Fruit fly (Drosophila melanogaster): ENCODE measurements around the gene Zaf1.

Gene Zaf1

DNA sequence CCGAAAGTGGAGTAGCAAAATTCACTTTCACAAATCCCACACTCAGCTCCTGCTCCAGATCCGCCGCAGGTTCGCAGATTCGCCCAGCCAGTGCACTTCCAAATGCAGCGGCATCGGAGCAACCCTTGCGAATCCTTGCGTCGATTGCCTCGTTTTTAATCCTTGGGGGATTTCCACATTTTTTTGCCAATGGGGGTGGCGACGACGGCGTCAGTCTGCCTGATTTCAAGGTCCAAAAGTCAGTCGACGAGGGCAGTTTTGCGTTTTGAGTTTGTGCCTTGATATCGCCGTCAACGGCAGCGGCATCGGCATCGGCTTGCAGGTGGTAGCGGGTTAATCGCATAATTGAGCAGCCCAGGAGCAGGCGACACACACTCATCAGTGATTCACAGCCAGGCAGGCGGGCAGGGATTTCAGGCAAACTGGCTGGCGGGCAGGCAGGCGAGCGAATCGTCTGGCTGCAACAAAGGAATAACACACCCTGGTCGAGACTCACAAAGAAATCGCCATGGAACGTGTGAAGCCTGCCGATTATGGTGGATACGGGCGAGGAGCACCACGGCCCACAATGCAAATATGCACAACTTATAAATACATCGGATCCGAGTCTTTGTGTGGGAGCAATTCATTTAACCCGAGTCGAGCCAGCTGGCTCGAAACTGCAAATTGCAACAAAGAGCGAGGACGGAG, 9.9 kb downstream of the Zaf1 start (continued):
- TF ChIP-seq dsx (GFP tag; optimal IDR thresholded peaks at IDR 0.05; ENCODE audit: poor library complexity, severe bottlenecking) (peak; percentile 29), cyc (GFP tag; optimal IDR thresholded peaks at IDR 0.05) (no peak), Sox15 (GFP tag; optimal IDR thresholded peaks at IDR 0.05) (no peak), CG34406 (GFP tag; optimal IDR thresholded peaks at IDR 0.05) (no peak), CG11294 (GFP tag; IDR thresholded peaks at IDR 0.05) (no peak), CG10631 (GFP tag; optimal IDR thresholded peaks at IDR 0.05) (no peak), CG31627 (GFP tag; optimal IDR thresholded peaks at IDR 0.05) (no peak), CG4318 (GFP tag; optimal IDR thresholded peaks at IDR 0.05) (no peak), CG8319 (GFP tag; optimal IDR thresholded peaks at IDR 0.05) (no peak), CG32006 (GFP tag; optimal IDR thresholded peaks at IDR 0.05) (no peak)

DNA sequence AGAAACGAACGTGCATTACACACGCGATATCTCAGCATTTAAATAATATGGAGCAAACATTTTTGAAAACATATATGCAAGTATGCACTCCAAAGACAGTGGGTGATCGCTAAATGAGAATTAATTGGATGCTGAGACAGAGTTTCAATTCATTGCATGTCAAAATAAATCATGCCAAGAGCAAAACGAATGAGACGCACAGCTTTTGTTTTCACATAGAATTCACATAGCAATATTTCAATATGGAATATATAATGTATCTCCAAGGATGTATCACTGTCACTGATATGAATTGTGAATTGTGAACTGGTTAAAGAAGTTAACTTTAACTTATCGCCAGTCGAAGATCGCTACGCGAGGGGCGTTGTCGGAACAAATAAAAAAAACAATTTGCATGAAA, 10.9 kb downstream of the Zaf1 start:
- peak; percentile 5 for TF ChIP-seq Blimp-1 (GFP tag; optimal IDR thresholded peaks at IDR 0.05)
- TF ChIP-seq pdm3 (GFP tag; optimal IDR thresholded peaks at IDR 0.05), result peak; percentile 37
- no peak for TF ChIP-seq salr (GFP tag; optimal IDR thresholded peaks at IDR 0.05)
- peak; percentile 20 for TF ChIP-seq CG11902 (GFP tag; optimal IDR thresholded peaks at IDR 0.05)
- TF ChIP-seq Ets21C (GFP tag; optimal IDR thresholded peaks at IDR 0.05), result peak; percentile 26
- TF ChIP-seq CG16779 (tag; optimal IDR thresholded peaks at IDR 0.05), result no peak
- peak; percentile 24 for TF ChIP-seq dsx (GFP tag; optimal IDR thresholded peaks at IDR 0.05; ENCODE audit: poor library complexity, severe bottlenecking)
- TF ChIP-seq eg (GFP tag; IDR thresholded peaks at IDR 0.05), result 0 out of 3 replicates have a peak, but pooled peaks have one; percentile 44
- TF ChIP-seq CG6792 (GFP tag; optimal IDR thresholded peaks at IDR 0.05), result peak; percentile 30
- TF ChIP-seq CG10631 (GFP tag; optimal IDR thresholded peaks at IDR 0.05), result peak; percentile 7
- no peak for TF ChIP-seq CG8119 (GFP tag; IDR thresholded peaks at IDR 0.05)
- peak; percentile 86 for TF ChIP-seq svp (GFP tag)
- TF ChIP-seq CG9139 (GFP tag; optimal IDR thresholded peaks at IDR 0.05), result no peak
- no peak for TF ChIP-seq CG1621 (tag; optimal IDR thresholded peaks at IDR 0.05)
- TF ChIP-seq CG6808 (GFP tag; optimal IDR thresholded peaks at IDR 0.05), result peak; percentile 54
- TF ChIP-seq CG34406 (GFP tag; optimal IDR thresholded peaks at IDR 0.05), result peak; percentile 58
- TF ChIP-seq CG10669 (GFP tag; optimal IDR thresholded peaks at IDR 0.05), result peak; percentile 52
- peak; percentile 35 for TF ChIP-seq achi (GFP tag; optimal IDR thresholded peaks at IDR 0.05)
- TF ChIP-seq Sox102F (GFP tag; optimal IDR thresholded peaks at IDR 0.05), result peak; percentile 62
- no peak for TF ChIP-seq CG6854 (GFP tag; optimal IDR thresholded peaks at IDR 0.05)
- peak; percentile 49 for TF ChIP-seq vri (GFP tag; optimal IDR thresholded peaks at IDR 0.05)
- TF ChIP-seq CG31627 (GFP tag; optimal IDR thresholded peaks at IDR 0.05), result peak; percentile 50
- no peak for TF ChIP-seq net (GFP tag; optimal IDR thresholded peaks at IDR 0.05)
- TF ChIP-seq CG6276 (GFP tag; optimal IDR thresholded peaks at IDR 0.05), result peak; percentile 3
- peak; percentile 61 for TF ChIP-seq Met (GFP tag; optimal IDR thresholded peaks at IDR 0.05)
- peak; percentile 56 for TF ChIP-seq CG32006 (GFP tag; optimal IDR thresholded peaks at IDR 0.05)
- TF ChIP-seq Smox (GFP tag; optimal IDR thresholded peaks at IDR 0.05), result peak; percentile 52
- no peak for TF ChIP-seq fd59A (GFP tag; optimal IDR thresholded peaks at IDR 0.05)
- TF ChIP-seq spab (GFP tag; optimal IDR thresholded peaks at IDR 0.05), result peak; percentile 22
- no peak for TF ChIP-seq Hr38 (GFP tag; optimal IDR thresholded peaks at IDR 0.05)
- no peak for TF ChIP-seq CG4318 (GFP tag; optimal IDR thresholded peaks at IDR 0.05)
- TF ChIP-seq esn (GFP tag; optimal IDR thresholded peaks at IDR 0.05), result peak; percentile 62
- peak; percentile 37 for TF ChIP-seq cyc (GFP tag; optimal IDR thresholded peaks at IDR 0.05)
- TF ChIP-seq fkh (GFP tag; optimal IDR thresholded peaks at IDR 0.05), result no peak
- TF ChIP-seq Sox14 (GFP tag; optimal IDR thresholded peaks at IDR 0.05), result peak; percentile 39
- peak; percentile 8 for TF ChIP-seq CG8632 (GFP tag; optimal IDR thresholded peaks at IDR 0.05)
- peak; percentile 17; the same call in 1 of the 2 replicates for TF ChIP-seq Gug (GFP tag; IDR thresholded peaks at IDR 0.05)
- TF ChIP-seq Eip93F (GFP tag; optimal IDR thresholded peaks at IDR 0.05), result no peak
- peak; percentile 49 for TF ChIP-seq OdsH (GFP tag; optimal IDR thresholded peaks at IDR 0.05)
- TF ChIP-seq CG6163 (GFP tag; IDR thresholded peaks at IDR 0.05), result 0 out of 3 replicates have a peak, but pooled peaks have one; percentile 43
- peak; percentile 52 for TF ChIP-seq CG15336 (GFP tag; IDR thresholded peaks at IDR 0.05)
- no peak for TF ChIP-seq CG11762 (GFP tag; optimal IDR thresholded peaks at IDR 0.05; ENCODE audit: insufficient read depth)
- peak; percentile 63 for TF ChIP-seq lz (GFP tag; optimal IDR thresholded peaks at IDR 0.05)
- peak; percentile 56 for TF ChIP-seq Eip75B (GFP tag; optimal IDR thresholded peaks at IDR 0.05)
- peak; percentile 28 for TF ChIP-seq CG3032 (tag; optimal IDR thresholded peaks at IDR 0.05)
